Fruit fly (Drosophila melanogaster) whole organism, wandering third instar larva: Measurements from ENCODE around the gene CG1146.

ENCODE experiments used
- Abd-B ChIP-seq: fragments of >200 bp; optimal IDR thresholded peaks from 2 replicates; lab custom pipeline; 2017; ENCODE audit warnings: missing biosample characterization, missing genetic modification characterization
- CG32264 ChIP-seq: fragments of 200-800 bp; sonication (Bioruptor generic); optimal IDR thresholded peaks from 2 replicates; lab custom pipeline; 2016; ENCODE audit warnings: missing biosample characterization, missing genetic modification characterization
- CG9705 ChIP-seq: fragments of 200-800 bp; sonication (Bioruptor generic); optimal IDR thresholded peaks from 2 replicates; lab custom pipeline; 2018; ENCODE audit warnings: missing biosample characterization, mild to moderate bottlenecking, missing genetic modification characterization
- CrebA ChIP-seq: fragments of 200-800 bp; sonication (Bioruptor generic); optimal IDR thresholded peaks from 2 replicates; lab custom pipeline; 2016; ENCODE audit warnings: missing biosample characterization, mild to moderate bottlenecking, missing genetic modification characterization, borderline replicate concordance
- Dfd ChIP-seq: fragments of >200 bp; optimal IDR thresholded peaks from 2 replicates; lab custom pipeline; 2017; ENCODE audit warnings: missing biosample characterization, missing genetic modification characterization
- Dif ChIP-seq: fragments of 200-275, 200-300 bp; sonication (Bioruptor generic); optimal IDR thresholded peaks from 2 replicates; lab custom pipeline; 2018; ENCODE audit warnings: missing biosample characterization, missing genetic modification characterization; ENCODE audit not compliant: partially characterized antibody
- GATAd ChIP-seq: sonication (Bioruptor generic); optimal IDR thresholded peaks from 2 replicates; lab custom pipeline; 2016; ENCODE audit warnings: missing biosample characterization, missing genetic modification characterization
- HLH106 ChIP-seq: fragments of 200-800 bp; optimal IDR thresholded peaks from 3 replicates; lab custom pipeline; 2019; ENCODE audit warnings: missing biosample characterization, mild to moderate bottlenecking, missing genetic modification characterization, moderate library complexity
- Hnf4 ChIP-seq: fragments of 200-800 bp; sonication (Bioruptor generic); optimal IDR thresholded peaks from 2 replicates; lab custom pipeline; 2016; ENCODE audit warnings: missing biosample characterization, mild to moderate bottlenecking, missing genetic modification characterization
- Hr78 ChIP-seq: fragments of >200 bp; optimal IDR thresholded peaks from 2 replicates; lab custom pipeline; 2017; ENCODE audit warnings: missing biosample characterization, missing genetic modification characterization
- Hr83 ChIP-seq: fragments of 200-300 bp; sonication (Bioruptor generic); optimal IDR thresholded peaks from 2 replicates; lab custom pipeline; 2016; ENCODE audit warnings: missing biosample characterization, mild to moderate bottlenecking, missing genetic modification characterization, moderate library complexity; ENCODE audit not compliant: poor library complexity, severe bottlenecking
- Jra ChIP-seq: sonication (Bioruptor generic); optimal IDR thresholded peaks from 2 replicates; lab custom pipeline; 2016; ENCODE audit warnings: missing biosample characterization, missing genetic modification characterization
- Mio ChIP-seq: sonication (Bioruptor generic); optimal IDR thresholded peaks from 2 replicates; lab custom pipeline; 2016; ENCODE audit warnings: missing biosample characterization, missing genetic modification characterization
- Myc ChIP-seq: fragments of >200 bp; optimal IDR thresholded peaks from 2 replicates; lab custom pipeline; 2017
- N ChIP-seq: fragments of >200 bp; optimal IDR thresholded peaks from 2 replicates; lab custom pipeline; 2018; ENCODE audit warnings: missing biosample characterization, missing external identifiers, missing genetic modification characterization
- OdsH ChIP-seq: fragments of 200-800 bp; sonication (Bioruptor generic); optimal IDR thresholded peaks from 2 replicates; lab custom pipeline; 2016; ENCODE audit warnings: missing biosample characterization, mild to moderate bottlenecking, missing genetic modification characterization
- Rel ChIP-seq, 2 experiments: fragments of 200-800 bp; sonication (Bioruptor generic) in 1 of 2; optimal IDR thresholded peaks; 2 replicates in 1 of 2; 3 replicates in 1 of 2; lab custom pipeline; 2016 to 2019; ENCODE audit warnings: mild to moderate bottlenecking in 2 of 2, missing biosample characterization in 2 of 2, missing genetic modification characterization in 2 of 2, moderate library complexity in 1 of 2
- Sp1 ChIP-seq: fragments of 200-800 bp; sonication (Bioruptor generic); optimal IDR thresholded peaks from 3 replicates; lab custom pipeline; 2019; ENCODE audit warnings: missing biosample characterization, mild to moderate bottlenecking, missing genetic modification characterization, moderate library complexity
- Vsx2 ChIP-seq: fragments of 200-300, 225-300 bp; sonication (Bioruptor generic); optimal IDR thresholded peaks from 2 replicates; lab custom pipeline; 2018; ENCODE audit warnings: missing biosample characterization, missing genetic modification characterization; ENCODE audit not compliant: partially characterized antibody
- br ChIP-seq: fragments of 200-800 bp; sonication (Bioruptor generic); optimal IDR thresholded peaks from 2 replicates; lab custom pipeline; 2016; ENCODE audit warnings: missing biosample characterization, missing genetic modification characterization
- brk ChIP-seq: fragments of 200-800 bp; sonication (Bioruptor generic); optimal IDR thresholded peaks from 2 replicates; lab custom pipeline; 2016; ENCODE audit warnings: missing biosample characterization, mild to moderate bottlenecking, missing genetic modification characterization
- dl ChIP-seq, 2 experiments: fragments of 175-275, 200-275 bp in 1 of 2; fragments of 200-275 bp in 1 of 2; sonication (Bioruptor generic); optimal IDR thresholded peaks; lab custom pipeline; 2018; ENCODE audit warnings: mild to moderate bottlenecking in 2 of 2, missing biosample characterization in 2 of 2, missing genetic modification characterization in 2 of 2, moderate library complexity in 2 of 2; ENCODE audit not compliant: partially characterized antibody in 2 of 2, insufficient read depth in 1 of 2
- dmrt93B ChIP-seq: fragments of 200-800 bp; sonication (Bioruptor generic); optimal IDR thresholded peaks from 2 replicates; lab custom pipeline; 2018; ENCODE audit warnings: missing biosample characterization, mild to moderate bottlenecking, missing genetic modification characterization
- dsf ChIP-seq: sonication (Bioruptor generic); optimal IDR thresholded peaks from 2 replicates; lab custom pipeline; 2016; ENCODE audit warnings: missing biosample characterization, missing genetic modification characterization, borderline replicate concordance
- ey ChIP-seq: fragments of 200-800 bp; sonication (Bioruptor generic); optimal IDR thresholded peaks from 2 replicates; lab custom pipeline; 2016; ENCODE audit warnings: missing biosample characterization, missing genetic modification characterization
- foxo ChIP-seq, 2 experiments: fragments of 200-800 bp; sonication (Bioruptor generic); optimal IDR thresholded peaks; 2 replicates in 1 of 2; 3 replicates in 1 of 2; lab custom pipeline; 2016 to 2017; ENCODE audit warnings: missing biosample characterization in 2 of 2, missing genetic modification characterization in 2 of 2
- fru ChIP-seq: fragments of 200-800 bp; sonication (Bioruptor generic); optimal IDR thresholded peaks from 3 replicates; lab custom pipeline; 2016; ENCODE audit warnings: missing biosample characterization, mild to moderate bottlenecking, missing genetic modification characterization
- h ChIP-seq: fragments of 200-800 bp; sonication (Bioruptor generic); optimal IDR thresholded peaks from 3 replicates; lab custom pipeline; 2016; ENCODE audit warnings: missing biosample characterization, mild to moderate bottlenecking, missing genetic modification characterization
- jim ChIP-seq: fragments of 175-275, 200-325 bp; sonication (Bioruptor generic); optimal IDR thresholded peaks from 2 replicates; lab custom pipeline; 2016; ENCODE audit warnings: missing biosample characterization, mild to moderate bottlenecking, missing genetic modification characterization
- lola ChIP-seq: fragments of >200 bp; optimal IDR thresholded peaks from 2 replicates; lab custom pipeline; 2017; ENCODE audit warnings: missing biosample characterization, missing genetic modification characterization
- pan ChIP-seq: fragments of >200 bp; optimal IDR thresholded peaks from 2 replicates; lab custom pipeline; 2017
- psq ChIP-seq: fragments of 200-800 bp; sonication (Bioruptor generic); optimal IDR thresholded peaks from 3 replicates; lab custom pipeline; 2017; ENCODE audit warnings: missing biosample characterization, mild to moderate bottlenecking, missing genetic modification characterization, moderate library complexity
- rgr ChIP-seq: fragments of 200-800 bp; sonication (Bioruptor generic); optimal IDR thresholded peaks from 3 replicates; lab custom pipeline; 2016; ENCODE audit warnings: missing biosample characterization, mild to moderate bottlenecking, missing genetic modification characterization
- sage ChIP-seq: fragments of 200-800 bp; sonication (Bioruptor generic); optimal IDR thresholded peaks from 2 replicates; lab custom pipeline; 2016; ENCODE audit warnings: missing biosample characterization, mild to moderate bottlenecking, missing genetic modification characterization
- sv ChIP-seq: fragments of 200-800 bp; sonication (Bioruptor generic); optimal IDR thresholded peaks from 3 replicates; lab custom pipeline; 2016; ENCODE audit warnings: missing biosample characterization, missing genetic modification characterization
- tai ChIP-seq: sonication (Bioruptor generic); optimal IDR thresholded peaks from 2 replicates; lab custom pipeline; 2016; ENCODE audit warnings: missing biosample characterization, missing genetic modification characterization
- usp ChIP-seq: fragments of >200 bp; optimal IDR thresholded peaks from 2 replicates; lab custom pipeline; 2017; ENCODE audit warnings: missing biosample characterization, missing genetic modification characterization
- woc ChIP-seq: sonication (Bioruptor generic); optimal IDR thresholded peaks from 2 replicates; lab custom pipeline; 2016; ENCODE audit warnings: missing biosample characterization, mild to moderate bottlenecking, missing genetic modification characterization

Gene CG1146

DNA sequence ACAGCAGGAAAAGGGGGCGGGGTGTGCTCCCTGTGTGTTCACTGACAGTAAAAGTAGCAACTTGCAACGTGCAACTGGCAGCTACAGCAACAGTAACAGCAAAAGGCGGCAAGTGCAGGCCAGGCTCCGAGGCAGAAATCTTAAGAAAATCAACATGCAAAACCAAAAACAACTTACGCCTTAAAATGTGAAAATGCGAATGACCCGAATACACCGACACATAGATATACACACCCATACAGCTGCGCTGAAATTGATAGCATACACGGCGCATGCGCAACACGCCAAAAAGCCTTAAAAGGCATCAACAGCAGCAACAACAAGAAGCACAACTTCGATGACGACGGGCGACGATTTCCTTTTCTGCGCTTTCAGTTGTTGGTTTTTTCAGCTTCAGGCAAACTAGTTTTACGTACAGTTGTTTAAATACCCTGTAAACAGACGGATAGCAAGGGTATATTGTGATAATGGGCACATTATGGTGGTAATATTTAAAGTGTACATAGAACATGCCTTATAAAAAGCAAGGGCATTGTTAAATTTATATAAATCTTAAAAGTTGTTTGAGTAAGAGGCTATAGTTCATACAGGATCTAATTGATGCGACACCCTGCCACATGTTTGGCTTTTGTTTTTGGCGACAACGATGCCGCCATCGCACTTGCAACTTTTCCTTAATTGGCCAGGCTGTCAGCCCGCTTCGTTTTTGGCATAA is 16.1 kb upstream of the CG1146 start:
- TF ChIP-seq sv (GFP tag; lab: Kevin White, UChicago), result no peak
- no peak for TF ChIP-seq dl (GFP tag; optimal IDR thresholded peaks at IDR 0.05; lab: Kevin White, UChicago; ENCODE audit: insufficient read depth in 1 of 2, partially characterized antibody in 2 of 2)
- TF ChIP-seq Hr83 (GFP tag; lab: Kevin White, UChicago), result no peak
- TF ChIP-seq Vsx2 (GFP tag; lab: Kevin White, UChicago), result no peak
- TF ChIP-seq HLH106, result peak; percentile 25
- TF ChIP-seq Jra (GFP tag; lab: Kevin White, UChicago), result no peak
- no peak for TF ChIP-seq Abd-B
- peak; percentile 57 for TF ChIP-seq woc (GFP tag; lab: Kevin White, UChicago)
- no peak for TF ChIP-seq CG9705 (GFP tag; lab: Kevin White, UChicago)
- peak; percentile 73 for TF ChIP-seq h (GFP tag; lab: Kevin White, UChicago)
- TF ChIP-seq Sp1 (GFP tag; lab: Kevin White, UChicago), result peak; percentile 18
- TF ChIP-seq Hr78 (GFP tag; lab: Kevin White, UChicago), result no peak
- no peak for TF ChIP-seq Dif (GFP tag; lab: Kevin White, UChicago)
- TF ChIP-seq jim (GFP tag; lab: Kevin White, UChicago), result no peak
- TF ChIP-seq OdsH, result peak; percentile 56
- peak; percentile 39 for TF ChIP-seq rgr (GFP tag; lab: Kevin White, UChicago)
- TF ChIP-seq br, result peak; percentile 44
- no peak for TF ChIP-seq N (GFP tag; lab: Kevin White, UChicago)
- TF ChIP-seq dmrt93B, result no peak
- no peak for TF ChIP-seq GATAd (GFP tag; lab: Kevin White, UChicago)
- TF ChIP-seq fru (GFP tag; lab: Kevin White, UChicago), result peak; percentile 42
- peak in 1 of 2 experiments; percentile 65 for TF ChIP-seq foxo (GFP tag; optimal IDR thresholded peaks at IDR 0.05; lab: Kevin White, UChicago)
- TF ChIP-seq pan (lab: Kevin White, UChicago), result no peak
- TF ChIP-seq tai (GFP tag; lab: Kevin White, UChicago), result no peak
- TF ChIP-seq lola (GFP tag; lab: Kevin White, UChicago), result no peak
- TF ChIP-seq Myc (lab: Kevin White, UChicago), result no peak
- TF ChIP-seq CG32264 (GFP tag; lab: Kevin White, UChicago), result no peak
- peak; percentile 51 for TF ChIP-seq Hnf4
- TF ChIP-seq dsf (GFP tag; lab: Kevin White, UChicago), result no peak
- no peak for TF ChIP-seq Mio (GFP tag; lab: Kevin White, UChicago)
- TF ChIP-seq sage (GFP tag; lab: Kevin White, UChicago), result peak; percentile 19
- TF ChIP-seq psq (GFP tag; lab: Kevin White, UChicago), result peak; percentile 30
- TF ChIP-seq brk (GFP tag; lab: Kevin White, UChicago), result no peak
- no peak for TF ChIP-seq Rel (GFP tag; optimal IDR thresholded peaks at IDR 0.05; lab: Kevin White, UChicago)
- TF ChIP-seq Rel (tag; optimal IDR thresholded peaks at IDR 0.05; lab: Kevin White, UChicago), result no peak
- TF ChIP-seq usp (GFP tag; lab: Kevin White, UChicago), result no peak
- TF ChIP-seq CrebA (GFP tag; lab: Kevin White, UChicago), result no peak
- peak; percentile 49 for TF ChIP-seq ey (GFP tag; lab: Kevin White, UChicago)
- no peak for TF ChIP-seq Dfd (GFP tag; lab: Kevin White, UChicago)

DNA sequence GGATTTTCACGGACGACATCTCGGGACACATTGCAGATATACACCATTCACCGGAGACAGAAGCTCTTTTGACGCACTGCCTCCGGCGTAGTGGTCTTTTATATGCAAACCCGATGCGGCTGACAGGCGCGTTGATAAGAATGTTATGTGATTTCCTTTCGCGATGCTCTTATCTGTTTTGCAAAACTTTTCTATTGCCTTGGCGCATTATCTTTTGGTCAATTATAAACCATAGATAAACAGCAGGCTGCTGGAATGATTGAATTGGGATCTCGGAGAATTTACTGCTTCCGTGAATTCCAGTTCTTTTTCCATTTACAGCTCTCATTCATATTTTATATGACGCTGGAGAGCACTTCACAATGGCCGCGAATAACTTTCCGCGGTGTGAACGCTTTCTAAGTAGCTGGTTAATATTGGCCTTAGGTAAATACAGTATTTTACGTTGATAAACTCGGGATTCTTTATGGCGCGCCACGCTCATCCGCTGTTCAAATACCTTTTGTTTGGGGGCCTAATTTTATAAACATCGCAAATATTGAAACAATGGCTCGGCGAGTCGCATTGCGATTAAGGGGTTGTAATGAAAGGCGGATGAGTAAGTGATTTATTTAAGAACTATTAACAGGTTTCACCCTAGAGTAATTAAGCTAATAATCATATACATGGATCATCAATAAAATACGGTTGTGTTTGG is 12.9 kb upstream of the CG1146 start, which contains the start of gene CG16762:
TSS of gene CG16762 (minus strand) at position 51 of the 697 bp plus-strand sequence.
- TF ChIP-seq Vsx2 (GFP tag; lab: Kevin White, UChicago) (no peak), psq (GFP tag; lab: Kevin White, UChicago) (peak; percentile 16), OdsH (peak; percentile 75), Myc (lab: Kevin White, UChicago) (no peak), HLH106 (peak; percentile 27), woc (GFP tag; lab: Kevin White, UChicago) (no peak), Hr78 (GFP tag; lab: Kevin White, UChicago) (no peak), fru (GFP tag; lab: Kevin White, UChicago) (peak; percentile 37), foxo (GFP tag; optimal IDR thresholded peaks at IDR 0.05; lab: Kevin White, UChicago) (peak in 1 of 2 experiments; percentile 61), dsf (GFP tag; lab: Kevin White, UChicago) (peak; percentile 31), tai (GFP tag; lab: Kevin White, UChicago) (peak; percentile 66), Abd-B (no peak), CG9705 (GFP tag; lab: Kevin White, UChicago) (no peak), ey (GFP tag; lab: Kevin White, UChicago) (no peak), CrebA (GFP tag; lab: Kevin White, UChicago) (no peak), Rel (GFP tag; optimal IDR thresholded peaks at IDR 0.05; lab: Kevin White, UChicago) (no peak), Rel (tag; optimal IDR thresholded peaks at IDR 0.05; lab: Kevin White, UChicago) (no peak), Hnf4 (peak; percentile 47), Sp1 (GFP tag; lab: Kevin White, UChicago) (peak; percentile 49), pan (lab: Kevin White, UChicago) (no peak), Dfd (GFP tag; lab: Kevin White, UChicago) (no peak), Hr83 (GFP tag; lab: Kevin White, UChicago) (peak; percentile 92), br (peak; percentile 54), sv (GFP tag; lab: Kevin White, UChicago) (no peak), Jra (GFP tag; lab: Kevin White, UChicago) (peak; percentile 31), Mio (GFP tag; lab: Kevin White, UChicago) (no peak), dmrt93B (no peak), GATAd (GFP tag; lab: Kevin White, UChicago) (no peak), jim (GFP tag; lab: Kevin White, UChicago) (peak; percentile 34), N (GFP tag; lab: Kevin White, UChicago) (no peak), usp (GFP tag; lab: Kevin White, UChicago) (no peak), dl (GFP tag; optimal IDR thresholded peaks at IDR 0.05; lab: Kevin White, UChicago; ENCODE audit: insufficient read depth in 1 of 2, partially characterized antibody in 2 of 2) (no peak), sage (GFP tag; lab: Kevin White, UChicago) (no peak), lola (GFP tag; lab: Kevin White, UChicago) (no peak), h (GFP tag; lab: Kevin White, UChicago) (peak; percentile 72), brk (GFP tag; lab: Kevin White, UChicago) (peak; percentile 59), rgr (GFP tag; lab: Kevin White, UChicago) (peak; percentile 85)
